Fruit fly (Drosophila melanogaster): ENCODE measurements around the gene Pvf1.

DNA sequence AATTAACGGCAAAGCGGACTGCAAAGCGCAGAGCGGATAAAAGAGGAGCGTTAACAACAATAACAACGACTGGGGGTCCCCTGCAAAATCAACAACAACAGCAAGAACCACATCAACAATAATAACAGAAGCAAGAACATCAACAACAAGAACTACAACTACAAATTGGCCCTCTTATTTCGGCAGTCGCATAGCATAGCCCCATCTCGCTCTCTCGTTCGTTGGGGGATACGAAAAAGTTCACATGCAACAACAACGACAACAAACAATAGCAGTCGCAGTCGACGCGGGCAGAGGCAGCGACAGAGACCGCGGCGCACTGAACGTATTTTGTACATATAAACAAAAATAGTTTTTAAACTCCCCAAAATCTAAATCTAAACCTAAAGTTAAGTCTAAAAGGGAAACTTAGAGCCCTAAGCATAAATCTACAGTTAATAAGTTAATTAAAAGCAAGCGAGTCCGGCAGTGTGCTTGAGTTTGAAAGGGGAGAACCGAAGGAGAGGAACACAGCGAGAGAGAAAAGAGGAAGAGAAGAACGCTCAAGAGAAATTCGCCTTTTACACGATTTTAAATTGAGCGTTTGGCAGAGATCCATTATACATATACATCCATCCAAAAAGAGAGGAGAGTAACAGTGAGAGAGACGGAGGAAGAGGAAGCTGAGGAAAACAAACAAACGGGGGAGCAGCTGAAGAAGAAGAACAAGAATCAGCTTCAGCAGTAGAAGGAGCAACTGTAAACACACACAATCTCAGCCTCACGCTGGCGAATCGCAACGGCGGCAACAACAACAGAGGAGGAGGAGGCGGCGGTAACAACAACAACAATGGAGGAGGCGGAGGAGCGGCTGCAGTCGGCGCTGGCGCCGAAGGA is 32.2 kb downstream of the Pvf1 start:
- no peak for TF ChIP-seq CG7045 (GFP tag; optimal IDR thresholded peaks at IDR 0.05)
- no peak for TF ChIP-seq bab1 (GFP tag; optimal IDR thresholded peaks at IDR 0.05)
- TF ChIP-seq CG12768 (GFP tag; optimal IDR thresholded peaks at IDR 0.05), result no peak
- TF ChIP-seq Hr96 (GFP tag; optimal IDR thresholded peaks at IDR 0.05), result no peak
- no peak for TF ChIP-seq kay (GFP tag; ENCODE audit: borderline replicate concordance)
- no peak for TF ChIP-seq cic (GFP tag; optimal IDR thresholded peaks at IDR 0.05)
